Fruit fly (Drosophila melanogaster) whole organism, wandering third instar larva: ENCODE results near the gene CG32857.

Experiments
- Abd-B ChIP-seq: fragments of >200 bp; optimal IDR thresholded peaks from 2 replicates; lab custom pipeline; 2017; ENCODE audit warnings: missing biosample characterization, missing genetic modification characterization
- CrebA ChIP-seq: fragments of 200-800 bp; sonication (Bioruptor generic); optimal IDR thresholded peaks from 2 replicates; lab custom pipeline; 2016; ENCODE audit warnings: missing biosample characterization, mild to moderate bottlenecking, missing genetic modification characterization, borderline replicate concordance
- Hr78 ChIP-seq: fragments of >200 bp; optimal IDR thresholded peaks from 2 replicates; lab custom pipeline; 2017; ENCODE audit warnings: missing biosample characterization, missing genetic modification characterization
- OdsH ChIP-seq: fragments of 200-800 bp; sonication (Bioruptor generic); optimal IDR thresholded peaks from 2 replicates; lab custom pipeline; 2016; ENCODE audit warnings: missing biosample characterization, mild to moderate bottlenecking, missing genetic modification characterization
- Sp1 ChIP-seq: fragments of 200-800 bp; sonication (Bioruptor generic); optimal IDR thresholded peaks from 3 replicates; lab custom pipeline; 2019; ENCODE audit warnings: missing biosample characterization, mild to moderate bottlenecking, missing genetic modification characterization, moderate library complexity
- dsf ChIP-seq: sonication (Bioruptor generic); optimal IDR thresholded peaks from 2 replicates; lab custom pipeline; 2016; ENCODE audit warnings: missing biosample characterization, missing genetic modification characterization, borderline replicate concordance
- foxo ChIP-seq, 2 experiments: fragments of 200-800 bp; sonication (Bioruptor generic); optimal IDR thresholded peaks; 2 replicates in 1 of 2; 3 replicates in 1 of 2; lab custom pipeline; 2016 to 2017; ENCODE audit warnings: missing biosample characterization in 2 of 2, missing genetic modification characterization in 2 of 2
- h ChIP-seq: fragments of 200-800 bp; sonication (Bioruptor generic); optimal IDR thresholded peaks from 3 replicates; lab custom pipeline; 2016; ENCODE audit warnings: missing biosample characterization, mild to moderate bottlenecking, missing genetic modification characterization
- pan ChIP-seq: fragments of >200 bp; optimal IDR thresholded peaks from 2 replicates; lab custom pipeline; 2017
- sage ChIP-seq: fragments of 200-800 bp; sonication (Bioruptor generic); optimal IDR thresholded peaks from 2 replicates; lab custom pipeline; 2016; ENCODE audit warnings: missing biosample characterization, mild to moderate bottlenecking, missing genetic modification characterization
- usp ChIP-seq: fragments of >200 bp; optimal IDR thresholded peaks from 2 replicates; lab custom pipeline; 2017; ENCODE audit warnings: missing biosample characterization, missing genetic modification characterization

DNA sequence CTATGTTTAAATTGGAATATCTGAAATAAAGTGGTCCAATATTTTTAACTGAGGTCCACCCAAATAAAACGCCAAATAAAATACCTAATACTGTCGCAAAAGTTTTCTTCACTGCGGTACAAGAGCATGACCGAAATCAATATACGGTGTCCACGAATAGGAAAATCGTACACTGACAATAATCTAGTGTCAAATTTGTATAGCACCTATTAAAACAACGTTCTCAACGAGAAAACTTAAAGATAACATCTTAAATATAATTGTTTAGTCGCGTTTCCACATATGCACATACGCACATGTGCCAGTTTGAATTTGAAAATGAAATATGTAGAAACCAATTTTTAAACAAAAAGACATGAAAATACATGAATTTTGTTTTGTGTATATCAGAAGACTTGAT is 14.0 kb upstream of the CG32857 start:
- TF ChIP-seq dsf (no peak), usp (GFP tag; lab: Kevin White, UChicago) (no peak), foxo (GFP tag; optimal IDR thresholded peaks at IDR 0.05; lab: Kevin White, UChicago) (peak in 1 of 2 experiments; percentile 66), Sp1 (GFP tag; lab: Kevin White, UChicago) (no peak), sage (GFP tag; lab: Kevin White, UChicago) (no peak), CrebA (GFP tag; lab: Kevin White, UChicago) (no peak), Hr78 (GFP tag; lab: Kevin White, UChicago) (no peak), h (GFP tag; lab: Kevin White, UChicago) (peak; percentile 61), Abd-B (GFP tag; lab: Kevin White, UChicago) (no peak), pan (no peak), OdsH (peak; percentile 44)
